Worm (Caenorhabditis elegans): ENCODE results near the gene mpst-1.

DNA sequence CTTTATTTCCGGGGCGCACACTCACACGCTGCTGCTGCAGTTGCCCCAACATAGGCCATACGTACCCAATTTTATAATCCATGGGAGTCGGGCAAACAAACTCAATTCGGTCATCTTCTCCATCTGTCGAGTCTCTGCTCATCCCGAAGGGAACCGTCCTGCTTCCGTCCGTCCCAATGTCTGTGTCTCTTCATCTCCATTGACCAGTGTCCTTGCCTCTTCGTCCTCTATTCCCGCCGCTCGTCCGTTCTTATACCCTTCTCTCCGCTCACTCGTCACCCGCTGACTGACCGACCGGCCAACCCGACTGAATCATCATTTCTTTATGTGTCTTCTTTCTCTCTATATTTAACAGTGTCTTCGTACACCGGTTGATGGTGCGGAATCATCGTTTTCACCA is 18.0 kb upstream of the mpst-1 start:
- no peak for TF ChIP-seq ceh-82 (tag; optimal IDR thresholded peaks at IDR 0.05)
- TF ChIP-seq C34F6.9 (tag; optimal IDR thresholded peaks at IDR 0.05): peak; percentile 55
- no peak for TF ChIP-seq ZK546.5 (tag; optimal IDR thresholded peaks at IDR 0.05)
- peak in 1 of 2 experiments; percentile 38 for TF ChIP-seq lsy-2 (tag; optimal IDR thresholded peaks at IDR 0.05)
- no peak for TF ChIP-seq nhr-21 (tag; optimal IDR thresholded peaks at IDR 0.05)
- peak; percentile 21 for TF ChIP-seq sma-9 (GFP tag; optimal IDR thresholded peaks at IDR 0.05)
- TF ChIP-seq sma-9 (tag; optimal IDR thresholded peaks at IDR 0.05): no peak
- TF ChIP-seq nhr-10 (tag; optimal IDR thresholded peaks at IDR 0.05): no peak

All from whole organism, L2 larva.